Fruit fly (Drosophila melanogaster): Measurements from ENCODE around the gene CG45263.
A peak's percentile ranks its signal among the peaks of the same experiment; 100 is the strongest.

dm6 chr3R:8333768-8334470 lies 143.5 kb downstream of the CG45263 start, which contains the start of gene Poxm:
- TF ChIP-seq kay (GFP tag; ENCODE audit: borderline replicate concordance) (peak; percentile 67), ovo (GFP tag; optimal IDR thresholded peaks at IDR 0.05) (no peak), cnc (optimal IDR thresholded peaks at IDR 0.05) (no peak), Hr96 (GFP tag; optimal IDR thresholded peaks at IDR 0.05) (no peak), Crg-1 (GFP tag; optimal IDR thresholded peaks at IDR 0.05) (no peak)
